Worm (Caenorhabditis elegans) whole organism, early embryonic: Measurements from ENCODE around the gene ZK686.3.

Experiments
- B0310.2 ChIP-seq: sonication (generic microtip); optimal IDR thresholded peaks from 2 replicates; lab custom pipeline; 2016; ENCODE audit warnings: mild to moderate bottlenecking, missing genetic modification characterization, missing compliant biosample characterization
- F13C5.2 ChIP-seq: sonication (generic microtip); optimal IDR thresholded peaks from 2 replicates; lab custom pipeline; 2017; ENCODE audit warnings: mild to moderate bottlenecking, missing genetic modification characterization, inconsistent platforms, missing compliant biosample characterization
- aly-1 ChIP-seq: sonication (generic microtip); optimal IDR thresholded peaks from 2 replicates; lab custom pipeline; 2016; ENCODE audit warnings: missing genetic modification characterization, missing compliant biosample characterization
- ama-1 ChIP-seq: fragments of 150-350 bp; optimal IDR thresholded peaks from 2 replicates; lab custom pipeline; 2014
- ceh-13 ChIP-seq: fragments of 200-800 bp; sonication (Bioruptor generic); optimal IDR thresholded peaks from 2 replicates; lab custom pipeline; 2018; ENCODE audit warnings: mild to moderate bottlenecking, missing genetic modification characterization, missing compliant biosample characterization
- ceh-36 ChIP-seq: sonication (generic microtip); optimal IDR thresholded peaks from 2 replicates; lab custom pipeline; 2016; ENCODE audit warnings: missing genetic modification characterization, inconsistent platforms, missing compliant biosample characterization
- ets-7 ChIP-seq: sonication (generic microtip); optimal IDR thresholded peaks from 2 replicates; lab custom pipeline; 2016; ENCODE audit warnings: missing genotype, missing genetic modification characterization, missing compliant biosample characterization
- flt-1 ChIP-seq: fragments of 200-800 bp; sonication (Bioruptor generic); IDR thresholded peaks from 2 replicates; pipeline ENCODE4 v1.3.6; 2022; ENCODE audit warnings: missing genetic modification characterization, missing compliant biosample characterization
- hmbx-1 ChIP-seq: sonication (generic microtip); optimal IDR thresholded peaks from 2 replicates; lab custom pipeline; 2016; ENCODE audit warnings: mild to moderate bottlenecking, missing genetic modification characterization, missing compliant biosample characterization
- hmg-4 ChIP-seq: fragments of 200-800 bp; sonication (Bioruptor generic); optimal IDR thresholded peaks from 2 replicates; lab custom pipeline; 2018; ENCODE audit warnings: mild to moderate bottlenecking, missing genetic modification characterization, missing compliant biosample characterization
- hnd-1 ChIP-seq: sonication (generic microtip); optimal IDR thresholded peaks from 2 replicates; lab custom pipeline; 2016; ENCODE audit warnings: missing genetic modification characterization, missing compliant biosample characterization
- pes-1 ChIP-seq: fragments of 200-800 bp; sonication (Bioruptor generic); IDR thresholded peaks from 2 replicates; pipeline ENCODE4 v1.3.6; 2022; ENCODE audit warnings: missing genetic modification reagents, missing genetic modification characterization, missing compliant biosample characterization
- scrt-1 ChIP-seq: fragments of 200-800 bp; sonication (Bioruptor generic); IDR thresholded peaks from 2 replicates; pipeline ENCODE4 v1.3.6; 2022; ENCODE audit warnings: missing genetic modification characterization, missing compliant biosample characterization
- sea-1 ChIP-seq: fragments of 200-800 bp; sonication (Bioruptor generic); conservative IDR thresholded peaks from 2 replicates; pipeline ENCODE4 v1.3.6; 2022; ENCODE audit warnings: missing genetic modification characterization, missing compliant biosample characterization
- tbx-11 ChIP-seq: fragments of 200-800 bp; sonication (Bioruptor generic); IDR thresholded peaks from 2 replicates; pipeline ENCODE4 v1.3.6; 2022; ENCODE audit warnings: missing genetic modification characterization, missing compliant biosample characterization
- tbx-37 ChIP-seq: fragments of 200-800 bp; sonication (Bioruptor generic); conservative IDR thresholded peaks from 2 replicates; pipeline ENCODE4 v1.3.6; 2022; ENCODE audit warnings: missing genetic modification reagents, missing genetic modification characterization, missing compliant biosample characterization
- tra-4 ChIP-seq: sonication (generic microtip); optimal IDR thresholded peaks from 2 replicates; lab custom pipeline; 2017; ENCODE audit warnings: missing genetic modification characterization, missing compliant biosample characterization

ZK686.3 gene

ce11 chrIII:7730331-7730730 lies 38.5 kb downstream of the ZK686.3 start:
- TF ChIP-seq F13C5.2 (no peak), aly-1 (tag; lab: Kevin White, UChicago) (no peak), hmg-4 (GFP tag; lab: Kevin White, UChicago) (peak; percentile 1), flt-1 (GFP tag; lab: Robert Waterston, UW) (no peak), sea-1 (GFP tag; lab: Robert Waterston, UW) (no peak), hnd-1 (tag; lab: Kevin White, UChicago) (no peak), tbx-37 (no peak)

DNA sequence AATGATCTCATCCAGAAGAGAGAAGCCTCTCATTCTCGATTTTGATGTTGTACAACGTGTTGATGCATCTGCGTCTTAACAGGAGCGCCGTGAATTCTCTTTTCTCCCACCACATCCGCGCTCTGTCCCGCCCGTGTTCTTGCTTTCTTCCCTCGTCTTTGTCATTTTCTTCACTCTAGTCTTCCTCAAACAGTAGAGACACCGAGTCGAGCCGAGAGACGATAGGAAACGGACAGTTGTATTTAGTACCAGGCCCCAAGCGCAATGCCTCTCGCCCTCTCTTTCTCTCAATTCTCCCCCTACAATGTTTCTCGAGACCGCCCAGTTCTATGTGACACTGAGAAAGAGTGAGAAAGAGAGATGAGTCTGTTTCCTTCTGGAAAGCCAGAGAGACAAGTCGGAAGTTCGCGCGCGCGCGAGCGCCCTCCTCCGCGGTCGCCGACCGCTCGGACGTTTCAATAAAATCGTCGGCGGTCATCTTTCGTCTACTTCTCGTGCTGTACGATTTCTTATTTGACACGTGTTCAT lies 39.3 kb downstream of the ZK686.3 start, which contains the start of gene ZK112.4:
ZK112.4 (minus strand) TSS at position 478 of the 528 bp plus-strand sequence.
- no peak for TF ChIP-seq tbx-11 (GFP tag; lab: Robert Waterston, UW)
- peak; percentile 44 for TF ChIP-seq hmg-4 (GFP tag; lab: Kevin White, UChicago)

ce11 chrIII:7729062-7729461 lies 39.8 kb downstream of the ZK686.3 start:
- TF ChIP-seq hnd-1 (tag; lab: Kevin White, UChicago), result no peak
- TF ChIP-seq sea-1 (GFP tag; lab: Robert Waterston, UW), result no peak
- no peak for TF ChIP-seq ets-7 (tag; lab: Kevin White, UChicago)
- TF ChIP-seq hmg-4 (GFP tag; lab: Kevin White, UChicago), result no peak
- TF ChIP-seq B0310.2 (tag; lab: Kevin White, UChicago), result no peak
- no peak for TF ChIP-seq ceh-36 (tag; lab: Kevin White, UChicago)
- no peak for TF ChIP-seq flt-1 (GFP tag; lab: Robert Waterston, UW)
- no peak for TF ChIP-seq aly-1 (tag; lab: Kevin White, UChicago)
- no peak for TF ChIP-seq F13C5.2
- TF ChIP-seq scrt-1 (GFP tag; lab: Robert Waterston, UW), result no peak
- no peak for TF ChIP-seq hmbx-1 (tag; lab: Kevin White, UChicago)
- TF ChIP-seq ceh-13 (GFP tag; lab: Kevin White, UChicago), result no peak
- no peak for TF ChIP-seq pes-1
- no peak for TF ChIP-seq tbx-11 (GFP tag; lab: Robert Waterston, UW)
- TF ChIP-seq ama-1, result no peak
- no peak for TF ChIP-seq tra-4 (tag; lab: Kevin White, UChicago)
- no peak for TF ChIP-seq tbx-37

DNA sequence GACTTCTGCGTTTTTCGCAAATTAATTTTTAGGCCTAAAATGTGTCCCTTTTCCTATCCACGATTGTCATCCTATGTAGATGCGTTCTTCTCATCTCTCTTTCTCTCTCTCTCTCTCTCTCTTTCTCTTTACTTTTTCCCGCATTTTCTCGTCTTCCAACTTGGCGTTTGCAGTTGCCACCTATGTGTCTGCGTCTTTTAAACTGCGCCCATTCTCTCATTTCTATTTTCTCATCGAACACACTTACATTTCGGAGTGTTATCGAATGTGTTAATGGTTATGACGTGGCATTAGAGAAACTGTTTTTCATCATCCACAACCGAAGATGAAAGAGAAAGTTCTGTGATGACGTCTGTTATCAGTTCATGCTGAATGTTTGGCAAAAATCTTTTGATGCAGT lies 40.4 kb downstream of the ZK686.3 start:
- TF ChIP-seq ceh-36 (tag; lab: Kevin White, UChicago) (no peak), ceh-13 (GFP tag; lab: Kevin White, UChicago) (no peak), pes-1 (no peak), ama-1 (no peak), ets-7 (tag; lab: Kevin White, UChicago) (no peak), F13C5.2 (no peak), B0310.2 (tag; lab: Kevin White, UChicago) (no peak), hnd-1 (tag; lab: Kevin White, UChicago) (no peak), hmg-4 (GFP tag; lab: Kevin White, UChicago) (no peak), scrt-1 (GFP tag; lab: Robert Waterston, UW) (no peak), tbx-37 (no peak), tbx-11 (GFP tag; lab: Robert Waterston, UW) (no peak), aly-1 (tag; lab: Kevin White, UChicago) (no peak), sea-1 (GFP tag; lab: Robert Waterston, UW) (no peak), tra-4 (tag; lab: Kevin White, UChicago) (no peak), flt-1 (GFP tag; lab: Robert Waterston, UW) (no peak), hmbx-1 (tag; lab: Kevin White, UChicago) (no peak)

DNA sequence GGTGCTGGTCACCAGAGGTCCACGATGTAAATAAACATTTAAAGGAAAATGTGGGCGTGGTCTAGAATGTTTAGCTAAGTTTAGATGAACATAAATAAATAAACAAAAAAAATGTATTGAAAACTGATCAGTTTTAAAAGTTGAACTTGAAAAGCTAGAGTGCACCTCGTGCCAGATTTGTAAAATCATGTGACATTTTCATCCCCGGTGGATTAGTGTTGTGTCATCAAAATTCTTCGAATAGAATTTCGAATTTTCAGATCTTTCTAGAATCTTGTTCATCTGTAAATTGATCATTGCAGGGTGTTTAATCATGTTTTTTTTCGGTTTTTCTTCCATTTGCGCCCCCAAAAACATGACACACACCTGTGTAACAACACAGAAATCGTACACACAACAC lies 42.4 kb downstream of the ZK686.3 start:
- no peak for TF ChIP-seq ceh-36 (tag; lab: Kevin White, UChicago)
- TF ChIP-seq tbx-37, result no peak
- no peak for TF ChIP-seq ama-1
- TF ChIP-seq flt-1 (GFP tag; lab: Robert Waterston, UW), result no peak

- TF ChIP-seq F13C5.2 (no peak), aly-1 (tag; lab: Kevin White, UChicago) (peak; percentile 30)
These were observed 43.2 kb downstream of the ZK686.3 start for ce11 chrIII:7725483-7726250.

ce11 chrIII:7724433-7724832 lies 44.4 kb downstream of the ZK686.3 start:
- TF ChIP-seq ets-7 (tag; lab: Kevin White, UChicago) (no peak), hmbx-1 (tag; lab: Kevin White, UChicago) (no peak), pes-1 (no peak), hnd-1 (tag; lab: Kevin White, UChicago) (no peak), tra-4 (tag; lab: Kevin White, UChicago) (no peak), ceh-13 (GFP tag; lab: Kevin White, UChicago) (no peak), ceh-36 (tag; lab: Kevin White, UChicago) (no peak), flt-1 (GFP tag; lab: Robert Waterston, UW) (no peak), F13C5.2 (no peak), scrt-1 (GFP tag; lab: Robert Waterston, UW) (no peak), B0310.2 (tag; lab: Kevin White, UChicago) (no peak), aly-1 (tag; lab: Kevin White, UChicago) (no peak), tbx-37 (no peak), sea-1 (GFP tag; lab: Robert Waterston, UW) (no peak)
